Worm (Caenorhabditis elegans) whole organism, young adult: ENCODE results near the gene C05D11.13.

Experiments
- B0336.3 ChIP-seq: fragments of 200-800 bp; sonication (Bioruptor generic); IDR thresholded peaks from 2 replicates; pipeline ENCODE4 v1.3.6; 2022; ENCODE audit warnings: missing genetic modification characterization, missing compliant biosample characterization
- F10E7.11 ChIP-seq: sonication (generic microtip); optimal IDR thresholded peaks from 2 replicates; lab custom pipeline; 2017; ENCODE audit warnings: mild to moderate bottlenecking, missing genetic modification characterization, moderate library complexity, missing compliant biosample characterization
- dpl-1 ChIP-seq: fragments of 150-350 bp; optimal IDR thresholded peaks from 2 replicates; lab custom pipeline; 2014; ENCODE audit warnings: missing biosample characterization, missing genetic modification reagents, missing genetic modification characterization
- ets-4 ChIP-seq: fragments of 200-800 bp; sonication (Bioruptor generic); optimal IDR thresholded peaks from 2 replicates; lab custom pipeline; 2018; ENCODE audit warnings: mild to moderate bottlenecking, missing genetic modification characterization, missing compliant biosample characterization
- madf-3 ChIP-seq: fragments of 200-800 bp; sonication (Bioruptor generic); IDR thresholded peaks from 2 replicates; pipeline ENCODE4 v1.3.6; 2022; ENCODE audit warnings: missing genetic modification reagents, missing genetic modification characterization, missing compliant biosample characterization
- nhr-179 ChIP-seq: sonication (generic microtip); optimal IDR thresholded peaks from 2 replicates; lab custom pipeline; 2016; ENCODE audit warnings: mild to moderate bottlenecking, missing genetic modification characterization, missing compliant biosample characterization
- rcor-1 ChIP-seq: fragments of 200-800 bp; sonication (Bioruptor generic); IDR thresholded peaks from 2 replicates; pipeline ENCODE4 v1.3.6; 2022; ENCODE audit warnings: missing genetic modification reagents, missing genetic modification characterization, missing compliant biosample characterization
- sdz-38 ChIP-seq: sonication (generic microtip); optimal IDR thresholded peaks from 2 replicates; lab custom pipeline; 2016; ENCODE audit warnings: missing genotype, missing genetic modification characterization, missing compliant biosample characterization
- sea-2 ChIP-seq: fragments of 200-800 bp; sonication (Bioruptor generic); IDR thresholded peaks from 2 replicates; pipeline ENCODE4 v1.3.6; 2022; ENCODE audit warnings: missing genetic modification characterization, missing compliant biosample characterization
- snpc-1.1 ChIP-seq: sonication (generic microtip); optimal IDR thresholded peaks from 2 replicates; lab custom pipeline; 2017; ENCODE audit warnings: missing genetic modification characterization, mild to moderate bottlenecking, missing compliant biosample characterization, antibody characterized with exemption, moderate library complexity, missing genotype, missing genetic modification reagents; ENCODE audit not compliant: insufficient read depth
- snpc-4 ChIP-seq, 5 experiments: fragments of 150-350 bp in 1 of 5; sonication (generic microtip) in 4 of 5; optimal IDR thresholded peaks; 2 replicates each; lab custom pipeline; 2014 to 2018; ENCODE audit warnings: missing genetic modification characterization in 5 of 5, missing biosample characterization in 3 of 5, antibody characterized with exemption in 2 of 5, mild to moderate bottlenecking in 2 of 5, missing compliant biosample characterization in 2 of 5, missing genotype in 2 of 5, moderate library complexity in 2 of 5, missing genetic modification reagents in 1 of 5
- tbp1 ChIP-seq: fragments of 200-800 bp; sonication (Bioruptor generic); optimal IDR thresholded peaks from 2 replicates; lab custom pipeline; 2018; ENCODE audit warnings: mild to moderate bottlenecking, missing genetic modification characterization, missing compliant biosample characterization
- ztf-22 ChIP-seq: fragments of 200-800 bp; sonication (Bioruptor generic); optimal IDR thresholded peaks from 2 replicates; lab custom pipeline; 2018; ENCODE audit warnings: mild to moderate bottlenecking, missing genetic modification characterization, moderate library complexity, missing compliant biosample characterization
- ztf-6 ChIP-seq: fragments of 200-800 bp; sonication (Bioruptor generic); IDR thresholded peaks from 2 replicates; pipeline ENCODE4 v1.3.6; 2022; ENCODE audit warnings: missing genetic modification reagents, missing genetic modification characterization, missing compliant biosample characterization

- TF ChIP-seq rcor-1 (GFP tag; lab: Robert Waterston, UW) (no peak), sdz-38 (tag; lab: Kevin White, UChicago) (no peak), snpc-1.1 (tag; lab: Kevin White, UChicago) (no peak), dpl-1 (GFP tag; lab: Kevin White, UChicago) (no peak), B0336.3 (GFP tag; lab: Robert Waterston, UW) (no peak), nhr-179 (tag; lab: Kevin White, UChicago) (no peak), tbp1 (no peak), ztf-22 (GFP tag; lab: Kevin White, UChicago) (no peak), sea-2 (GFP tag; lab: Robert Waterston, UW) (no peak), ztf-6 (no peak), ets-4 (GFP tag; lab: Kevin White, UChicago) (no peak), madf-3 (GFP tag; lab: Robert Waterston, UW) (no peak), F10E7.11 (no peak), snpc-4 (GFP tag; optimal IDR thresholded peaks at IDR 0.05; lab: Kevin White, UChicago) (no peak), snpc-4 (tag; optimal IDR thresholded peaks at IDR 0.05; lab: Kevin White, UChicago) (no peak)
Measured at ce11 chrIII:6492807-6493206, 48.4 kb upstream of the C05D11.13 start, which contains the start of gene srb-11.
